Worm (Caenorhabditis elegans): ENCODE results near the gene gcy-31.

The gcy-31 gene

DNA sequence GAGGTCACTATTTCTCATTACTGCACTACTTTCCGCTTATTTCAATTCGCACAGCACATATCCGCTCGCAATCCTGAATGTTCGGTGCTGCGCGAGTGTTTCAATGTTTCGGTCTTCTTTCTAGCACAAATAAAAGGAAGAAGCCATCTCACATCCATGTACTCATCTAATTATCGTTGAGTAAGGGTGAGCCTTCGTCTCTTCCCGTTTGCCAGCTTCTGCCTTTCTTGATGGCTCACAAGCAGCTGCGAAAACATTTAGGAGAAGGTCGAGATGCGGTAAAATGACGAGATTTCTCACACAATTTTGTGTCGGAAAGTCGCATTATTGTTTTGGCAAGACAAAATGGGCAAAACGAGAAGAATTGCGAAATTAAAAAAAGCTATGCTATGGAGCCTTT is 27.6 kb upstream of the gcy-31 start:
- TF ChIP-seq nhr-84 (tag; optimal IDR thresholded peaks at IDR 0.05): no peak
- TF ChIP-seq ceh-82 (tag; optimal IDR thresholded peaks at IDR 0.05): peak in 1 of 3 experiments; percentile 15
- no peak for TF ChIP-seq unc-86 (tag; optimal IDR thresholded peaks at IDR 0.05)
- no peak for TF ChIP-seq zip-4 (GFP tag; optimal IDR thresholded peaks at IDR 0.05)
- TF ChIP-seq aly-2 (tag; optimal IDR thresholded peaks at IDR 0.05): no peak
- TF ChIP-seq lin-14 (GFP tag; optimal IDR thresholded peaks at IDR 0.05): peak; percentile 28
- peak; percentile 44 for TF ChIP-seq fkh-10 (GFP tag; optimal IDR thresholded peaks at IDR 0.05)
- no peak for TF ChIP-seq lir-3 (tag; optimal IDR thresholded peaks at IDR 0.05; ENCODE audit: poor library complexity)
- TF ChIP-seq hpl-2 (GFP tag; optimal IDR thresholded peaks at IDR 0.05): no peak
- no peak for TF ChIP-seq nhr-19 (GFP tag; conservative IDR thresholded peaks at IDR 0.05)

- TF ChIP-seq C16A3.4 (tag; optimal IDR thresholded peaks at IDR 0.05): no peak
- TF ChIP-seq sptf-1 (tag; optimal IDR thresholded peaks at IDR 0.05): no peak
- TF ChIP-seq efl-1 (optimal IDR thresholded peaks at IDR 0.05): no peak
- TF ChIP-seq efl-1 (GFP tag; optimal IDR thresholded peaks at IDR 0.05 in 1 of 2): peak in 1 of 2 experiments; percentile 34
Measured at ce11 chrX:2452716-2453115, 25.4 kb upstream of the gcy-31 start.

DNA sequence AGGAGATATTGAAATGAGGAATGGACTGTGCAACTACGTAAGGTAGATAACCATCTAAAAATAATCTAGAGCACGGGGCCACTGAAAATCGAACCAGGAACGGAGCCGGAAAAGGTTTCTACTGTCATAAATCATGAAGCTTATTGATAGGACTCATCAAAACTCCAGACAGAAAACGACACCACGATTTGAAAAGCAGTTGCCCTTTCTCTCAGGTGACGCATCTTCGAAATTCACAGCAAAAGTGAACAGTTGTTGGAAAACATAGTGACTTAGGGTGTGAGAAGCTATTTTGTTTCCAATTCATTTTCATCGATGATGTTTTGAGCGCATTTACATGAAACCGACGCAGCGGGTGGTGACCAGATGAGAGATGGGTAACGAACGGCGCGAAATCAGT is 25.0 kb upstream of the gcy-31 start:
- TF ChIP-seq efl-3 (GFP tag; optimal IDR thresholded peaks at IDR 0.05): no peak
- TF ChIP-seq fkh-4 (tag; optimal IDR thresholded peaks at IDR 0.05; ENCODE audit: borderline replicate concordance): no peak
- no peak for TF ChIP-seq lin-35 (GFP tag; optimal IDR thresholded peaks at IDR 0.05)
- no peak for TF ChIP-seq ceh-8 (GFP tag; optimal IDR thresholded peaks at IDR 0.05)
- no peak for TF ChIP-seq sptf-1 (tag; optimal IDR thresholded peaks at IDR 0.05)
- TF ChIP-seq pqm-1 (tag; optimal IDR thresholded peaks at IDR 0.05): no peak
- no peak for TF ChIP-seq nhr-85 (tag)
- no peak for TF ChIP-seq mep-1 (tag; optimal IDR thresholded peaks at IDR 0.05)
- no peak for TF ChIP-seq snu-23 (GFP tag; optimal IDR thresholded peaks at IDR 0.05)
- TF ChIP-seq lin-15B (tag; optimal IDR thresholded peaks at IDR 0.05): no peak
- TF ChIP-seq nhr-237 (tag; optimal IDR thresholded peaks at IDR 0.05): no peak
- TF ChIP-seq nhr-76 (tag; optimal IDR thresholded peaks at IDR 0.05): no peak
- TF ChIP-seq nhr-77 (tag; optimal IDR thresholded peaks at IDR 0.05): no peak
- TF ChIP-seq ztf-11 (tag; optimal IDR thresholded peaks at IDR 0.05): no peak
- TF ChIP-seq isw-1 (GFP tag; IDR thresholded peaks at IDR 0.05): no peak
- TF ChIP-seq nhr-20 (tag; optimal IDR thresholded peaks at IDR 0.05): no peak
- TF ChIP-seq skn-1 (tag; optimal IDR thresholded peaks at IDR 0.05): no peak
- TF ChIP-seq lin-14 (GFP tag; optimal IDR thresholded peaks at IDR 0.05): peak; percentile 29
- no peak for TF ChIP-seq unc-30 (tag; optimal IDR thresholded peaks at IDR 0.05)
- TF ChIP-seq lir-3 (tag; optimal IDR thresholded peaks at IDR 0.05; ENCODE audit: poor library complexity): no peak
- TF ChIP-seq rnt-1 (tag; optimal IDR thresholded peaks at IDR 0.05): peak; percentile 53
- TF ChIP-seq egl-13 (tag; optimal IDR thresholded peaks at IDR 0.05): no peak
- TF ChIP-seq nhr-71 (tag; optimal IDR thresholded peaks at IDR 0.05): peak; percentile 24
- no peak for TF ChIP-seq nhr-11 (tag; optimal IDR thresholded peaks at IDR 0.05)

DNA sequence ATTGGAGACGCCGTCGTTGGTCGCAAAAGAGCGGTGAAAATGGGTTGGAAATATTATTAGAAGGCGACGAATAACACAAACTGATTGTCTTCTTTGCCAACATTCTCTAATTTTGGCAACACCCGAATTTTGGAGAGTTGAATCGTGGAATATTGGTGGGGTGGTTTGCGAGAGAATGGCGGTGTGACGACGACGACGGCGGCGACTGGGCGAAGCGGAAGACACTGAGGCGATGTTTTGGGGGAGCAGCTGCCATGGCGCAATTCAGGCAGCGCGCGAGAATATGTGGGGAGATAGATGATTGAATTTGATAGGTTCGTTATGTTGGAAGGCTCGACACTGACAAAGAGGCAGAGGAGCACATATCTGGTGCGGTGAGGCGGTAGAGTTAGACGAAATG is 23.7 kb upstream of the gcy-31 start:
- TF ChIP-seq lin-14 (GFP tag; optimal IDR thresholded peaks at IDR 0.05) (peak; percentile 12), egl-13 (tag; optimal IDR thresholded peaks at IDR 0.05) (no peak)

DNA sequence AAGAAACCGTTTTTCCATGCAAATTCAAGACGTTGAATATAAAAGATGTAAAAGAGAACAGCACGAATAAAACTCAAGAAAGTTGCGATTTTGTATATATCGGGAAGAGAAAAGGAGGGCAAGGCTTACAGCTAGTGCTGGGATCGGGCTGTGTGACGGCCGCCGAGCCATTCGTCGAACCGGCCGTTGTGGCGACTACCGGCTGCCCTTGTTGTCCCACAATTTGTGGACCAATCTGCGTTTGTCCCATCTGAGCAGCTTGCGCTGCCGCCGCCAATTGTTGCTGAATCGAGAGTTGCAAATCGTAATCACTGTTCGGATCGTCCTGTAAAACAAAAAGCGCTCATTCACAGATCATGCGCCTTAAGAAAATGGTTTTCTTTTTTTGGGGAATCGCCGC is 19.9 kb upstream of the gcy-31 start:
- TF ChIP-seq efl-1 (optimal IDR thresholded peaks at IDR 0.05): no peak
- no peak for TF ChIP-seq efl-1 (GFP tag; optimal IDR thresholded peaks at IDR 0.05 in 1 of 2)

DNA sequence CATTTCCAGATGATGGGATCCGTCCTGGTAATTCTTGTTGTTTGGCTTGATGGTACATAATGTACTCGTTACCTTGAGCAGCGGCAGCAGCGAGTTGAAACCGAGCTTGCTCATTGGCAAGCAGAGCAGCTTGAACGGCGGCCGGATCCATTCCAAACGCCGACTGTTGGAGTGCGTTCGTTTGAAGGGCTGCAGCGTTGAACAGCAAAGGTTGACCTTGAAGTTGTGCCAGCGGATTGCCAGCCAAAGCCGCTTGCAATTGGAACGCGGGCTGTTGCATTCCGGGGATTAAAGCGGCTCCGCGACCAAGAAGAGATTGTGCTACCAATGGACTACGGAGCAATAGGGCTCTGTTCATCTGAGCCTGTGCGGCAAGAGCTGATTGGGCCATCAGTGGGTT is 18.9 kb upstream of the gcy-31 start:
- TF ChIP-seq efl-1 (optimal IDR thresholded peaks at IDR 0.05) (no peak), efl-1 (GFP tag; optimal IDR thresholded peaks at IDR 0.05 in 1 of 2) (peak in 1 of 2 experiments; percentile 12), xbp-1 (tag; optimal IDR thresholded peaks at IDR 0.05) (no peak), unc-86 (tag; optimal IDR thresholded peaks at IDR 0.05) (no peak), nhr-12 (tag; optimal IDR thresholded peaks at IDR 0.05) (no peak)
